Worm (Caenorhabditis elegans) whole organism, late embryonic: ENCODE data around the gene W02C12.2.

Experiments
- C38D4.7 ChIP-seq: fragments of 200-800 bp; sonication (Bioruptor generic); optimal IDR thresholded peaks from 2 replicates; lab custom pipeline; 2018; ENCODE audit warnings: mild to moderate bottlenecking, missing genetic modification characterization, moderate library complexity, missing compliant biosample characterization
- K02D7.2 ChIP-seq: sonication (generic microtip); optimal IDR thresholded peaks from 2 replicates; lab custom pipeline; 2017; ENCODE audit warnings: mild to moderate bottlenecking, missing genetic modification characterization, missing compliant biosample characterization
- K09A11.1 ChIP-seq: sonication (generic microtip); optimal IDR thresholded peaks from 2 replicates; lab custom pipeline; 2017; ENCODE audit warnings: antibody characterized with exemption, mild to moderate bottlenecking, missing genetic modification characterization, missing compliant biosample characterization; ENCODE audit not compliant: insufficient read depth
- T23F11.4 ChIP-seq: fragments of 200-800 bp; sonication (Bioruptor generic); optimal IDR thresholded peaks from 2 replicates; lab custom pipeline; 2018; ENCODE audit warnings: mild to moderate bottlenecking, missing genetic modification characterization, missing compliant biosample characterization
- Y22D7AL.16 ChIP-seq: sonication (generic microtip); optimal IDR thresholded peaks from 2 replicates; lab custom pipeline; 2016; ENCODE audit warnings: missing genetic modification characterization, missing compliant biosample characterization
- ceh-14 ChIP-seq: sonication (generic microtip); optimal IDR thresholded peaks from 2 replicates; lab custom pipeline; 2016; ENCODE audit warnings: missing genotype, missing genetic modification characterization, missing compliant biosample characterization
- ceh-19 ChIP-seq: fragments of 200-800 bp; sonication (Bioruptor generic); optimal IDR thresholded peaks from 2 replicates; lab custom pipeline; 2018; ENCODE audit warnings: mild to moderate bottlenecking, missing genetic modification characterization, missing compliant biosample characterization
- ceh-2 ChIP-seq: sonication (generic microtip); optimal IDR thresholded peaks from 2 replicates; lab custom pipeline; 2016; ENCODE audit warnings: missing genotype, missing genetic modification characterization, missing compliant biosample characterization
- ceh-31 ChIP-seq: sonication (generic microtip); optimal IDR thresholded peaks from 2 replicates; lab custom pipeline; 2016; ENCODE audit warnings: missing genetic modification characterization, missing compliant biosample characterization
- ceh-45 ChIP-seq: fragments of 200-800 bp; sonication (Bioruptor generic); IDR thresholded peaks from 2 replicates; pipeline ENCODE4 v1.3.6; 2022; ENCODE audit warnings: missing genetic modification reagents, missing genetic modification characterization, missing compliant biosample characterization
- ceh-6 ChIP-seq: fragments of 200-800 bp; sonication (Bioruptor generic); optimal IDR thresholded peaks from 2 replicates; lab custom pipeline; 2018; ENCODE audit warnings: mild to moderate bottlenecking, missing genetic modification characterization, missing compliant biosample characterization
- ceh-9 ChIP-seq: sonication (generic microtip); optimal IDR thresholded peaks from 2 replicates; lab custom pipeline; 2016; ENCODE audit warnings: mild to moderate bottlenecking, missing genetic modification characterization, inconsistent platforms, missing compliant biosample characterization
- ets-4 ChIP-seq: sonication (generic microtip); optimal IDR thresholded peaks from 2 replicates; lab custom pipeline; 2016; ENCODE audit warnings: missing genetic modification characterization, missing compliant biosample characterization
- eyg-1 ChIP-seq: sonication (generic microtip); optimal IDR thresholded peaks from 2 replicates; lab custom pipeline; 2016; ENCODE audit warnings: missing genotype, missing genetic modification characterization, missing compliant biosample characterization
- fkh-6 ChIP-seq: sonication (generic microtip); optimal IDR thresholded peaks from 2 replicates; lab custom pipeline; 2016; ENCODE audit warnings: missing genetic modification characterization, missing compliant biosample characterization
- hlh-13 ChIP-seq: fragments of 200-800 bp; sonication (Bioruptor generic); optimal IDR thresholded peaks from 2 replicates; lab custom pipeline; 2018; ENCODE audit warnings: mild to moderate bottlenecking, missing genetic modification characterization, missing compliant biosample characterization
- hlh-30 ChIP-seq: sonication (generic microtip); optimal IDR thresholded peaks from 2 replicates; lab custom pipeline; 2017; ENCODE audit warnings: antibody characterized with exemption, missing genetic modification characterization, missing compliant biosample characterization; ENCODE audit not compliant: insufficient read depth
- hlh-6 ChIP-seq: sonication (generic microtip); optimal IDR thresholded peaks from 2 replicates; lab custom pipeline; 2016; ENCODE audit warnings: missing genotype, missing genetic modification characterization, missing compliant biosample characterization
- hlh-8 ChIP-seq: sonication (generic microtip); optimal IDR thresholded peaks from 2 replicates; lab custom pipeline; 2016; ENCODE audit warnings: missing genotype, missing genetic modification characterization, missing compliant biosample characterization
- lim-6 ChIP-seq: sonication (generic microtip); optimal IDR thresholded peaks from 2 replicates; lab custom pipeline; 2016; ENCODE audit warnings: missing genetic modification characterization, missing compliant biosample characterization
- lin-11 ChIP-seq: fragments of 200-800 bp; sonication (Bioruptor generic); optimal IDR thresholded peaks from 2 replicates; lab custom pipeline; 2018; ENCODE audit warnings: mild to moderate bottlenecking, missing genetic modification characterization, missing compliant biosample characterization
- nhr-232 ChIP-seq: sonication (generic microtip); optimal IDR thresholded peaks from 2 replicates; lab custom pipeline; 2016; ENCODE audit warnings: missing genetic modification characterization, missing compliant biosample characterization
- npax-4 ChIP-seq: sonication (generic microtip); optimal IDR thresholded peaks from 2 replicates; lab custom pipeline; 2016; ENCODE audit warnings: missing genetic modification characterization, missing compliant biosample characterization
- pha-2 ChIP-seq: sonication (generic microtip); optimal IDR thresholded peaks from 2 replicates; lab custom pipeline; 2017; ENCODE audit warnings: mild to moderate bottlenecking, missing genetic modification characterization, missing compliant biosample characterization
- pha-4 ChIP-seq: fragments of 150-350 bp; optimal IDR thresholded peaks from 2 replicates; lab custom pipeline; 2018; ENCODE audit warnings: missing biosample characterization, missing genetic modification reagents, missing genetic modification characterization
- pqm-1 ChIP-seq: sonication (generic microtip); optimal IDR thresholded peaks from 2 replicates; lab custom pipeline; 2016; ENCODE audit warnings: missing genetic modification characterization, missing compliant biosample characterization
- pros-1 ChIP-seq: fragments of 150-350 bp; optimal IDR thresholded peaks from 2 replicates; lab custom pipeline; 2014; ENCODE audit warnings: missing biosample characterization, missing genetic modification reagents, missing genetic modification characterization
- ref-2 ChIP-seq: sonication (generic microtip); optimal IDR thresholded peaks from 2 replicates; lab custom pipeline; 2016; ENCODE audit warnings: missing genetic modification characterization, missing compliant biosample characterization
- rnt-1 ChIP-seq: sonication (generic microtip); optimal IDR thresholded peaks from 2 replicates; lab custom pipeline; 2016; ENCODE audit warnings: missing genetic modification characterization, missing compliant biosample characterization
- sox-4 ChIP-seq: sonication (generic microtip); optimal IDR thresholded peaks from 2 replicates; lab custom pipeline; 2017; ENCODE audit warnings: mild to moderate bottlenecking, missing genetic modification characterization, inconsistent platforms, missing compliant biosample characterization
- syd-9 ChIP-seq: sonication (generic microtip); optimal IDR thresholded peaks from 2 replicates; lab custom pipeline; 2016; ENCODE audit warnings: mild to moderate bottlenecking, missing genetic modification characterization, moderate library complexity, missing compliant biosample characterization
- tbx-2 ChIP-seq: sonication (generic microtip); optimal IDR thresholded peaks from 2 replicates; lab custom pipeline; 2016; ENCODE audit warnings: missing genetic modification characterization, missing compliant biosample characterization
- tbx-7 ChIP-seq: sonication (generic microtip); optimal IDR thresholded peaks from 2 replicates; lab custom pipeline; 2016; ENCODE audit warnings: missing genotype, missing genetic modification characterization, missing compliant biosample characterization
- ttx-3 ChIP-seq: sonication (generic microtip); optimal IDR thresholded peaks from 2 replicates; lab custom pipeline; 2016; ENCODE audit warnings: missing genetic modification reagents, missing genetic modification characterization, missing compliant biosample characterization
- unc-3 ChIP-seq, 2 experiments: fragments of 200-800 bp in 1 of 2; sonication (Bioruptor generic) in 1 of 2; sonication (generic microtip) in 1 of 2; conservative IDR thresholded peaks in 1 of 2; optimal IDR thresholded peaks in 1 of 2; 2 replicates each; pipeline versions ENCODE4 v1.3.6 to Lab custom; 2016 to 2022; ENCODE audit warnings: missing compliant biosample characterization in 2 of 2, missing genetic modification characterization in 2 of 2, missing genetic modification reagents in 1 of 2
- unc-42 ChIP-seq: sonication (generic microtip); optimal IDR thresholded peaks from 2 replicates; lab custom pipeline; 2016; ENCODE audit warnings: missing genotype, missing genetic modification characterization, missing compliant biosample characterization
- unc-86 ChIP-seq: sonication (generic microtip); optimal IDR thresholded peaks from 2 replicates; lab custom pipeline; 2016; ENCODE audit warnings: missing genetic modification characterization, missing compliant biosample characterization
- ztf-16 ChIP-seq: sonication (generic microtip); optimal IDR thresholded peaks from 2 replicates; lab custom pipeline; 2017; ENCODE audit warnings: missing genetic modification characterization, missing compliant biosample characterization

Gene W02C12.2

ce11 chrIV:4015660-4016059, 7.9 kb upstream of the W02C12.2 start:
- no peak for TF ChIP-seq hlh-13
- TF ChIP-seq nhr-232 (tag; lab: Kevin White, UChicago), result no peak
- no peak for TF ChIP-seq fkh-6
- TF ChIP-seq unc-86, result no peak
- no peak for TF ChIP-seq sox-4
- no peak for TF ChIP-seq ceh-45 (GFP tag; lab: Robert Waterston, UW)
- TF ChIP-seq unc-3 (GFP tag; conservative IDR thresholded peaks at IDR 0.05; lab: Robert Waterston, UW), result no peak
- no peak for TF ChIP-seq unc-3 (tag; optimal IDR thresholded peaks at IDR 0.05; lab: Kevin White, UChicago)
- no peak for TF ChIP-seq pha-2 (tag; lab: Kevin White, UChicago)
- no peak for TF ChIP-seq hlh-6
- no peak for TF ChIP-seq ref-2 (tag; lab: Kevin White, UChicago)
- no peak for TF ChIP-seq hlh-30 (tag; lab: Kevin White, UChicago)

ce11 chrIV:4014341-4014826, 6.6 kb upstream of the W02C12.2 start:
- TF ChIP-seq ztf-16 (tag; lab: Kevin White, UChicago) (no peak), tbx-7 (no peak), fkh-6 (no peak), ceh-9 (tag; lab: Kevin White, UChicago) (no peak), pha-4 (tag; lab: Kevin White, UChicago) (no peak), syd-9 (tag; lab: Kevin White, UChicago) (no peak), ceh-14 (tag; lab: Kevin White, UChicago) (no peak), unc-3 (GFP tag; conservative IDR thresholded peaks at IDR 0.05; lab: Robert Waterston, UW) (no peak), unc-3 (tag; optimal IDR thresholded peaks at IDR 0.05; lab: Kevin White, UChicago) (no peak), T23F11.4 (GFP tag; lab: Kevin White, UChicago) (no peak), C38D4.7 (GFP tag; lab: Kevin White, UChicago) (no peak)
- TF ChIP-seq, all 69 proteins: peak for 0

- TF ChIP-seq hlh-8 (no peak), tbx-7 (no peak), ttx-3 (tag; lab: Kevin White, UChicago) (no peak), lin-11 (no peak), hlh-13 (no peak)
Observed at ce11 chrIV:4013621-4014020, 5.8 kb upstream of the W02C12.2 start.

- no peak for TF ChIP-seq K09A11.1 (tag; lab: Kevin White, UChicago)
- no peak for TF ChIP-seq pros-1
- TF ChIP-seq pha-2 (tag; lab: Kevin White, UChicago), result no peak
- no peak for TF ChIP-seq ceh-6
- TF ChIP-seq lim-6 (tag; lab: Kevin White, UChicago), result no peak
Observed at ce11 chrIV:4009923-4010322, 2.1 kb upstream of the W02C12.2 start.

ce11 chrIV:4008440-4008839, 667 bp upstream of the W02C12.2 start:
- no peak for TF ChIP-seq hlh-8
- TF ChIP-seq hlh-6, result no peak
- no peak for TF ChIP-seq nhr-232 (tag; lab: Kevin White, UChicago)
- no peak for TF ChIP-seq K02D7.2 (tag; lab: Kevin White, UChicago)
- no peak for TF ChIP-seq ttx-3 (tag; lab: Kevin White, UChicago)
- no peak for TF ChIP-seq ceh-2 (tag; lab: Kevin White, UChicago)
- TF ChIP-seq eyg-1 (tag; lab: Kevin White, UChicago), result no peak
- no peak for TF ChIP-seq ceh-31 (tag; lab: Kevin White, UChicago)
- no peak for TF ChIP-seq pha-4 (tag; lab: Kevin White, UChicago)
- TF ChIP-seq Y22D7AL.16, result no peak
- TF ChIP-seq K09A11.1 (tag; lab: Kevin White, UChicago), result no peak
- no peak for TF ChIP-seq ets-4 (tag; lab: Kevin White, UChicago)
- no peak for TF ChIP-seq unc-42
- TF ChIP-seq ceh-19 (GFP tag; lab: Kevin White, UChicago), result no peak
- no peak for TF ChIP-seq unc-3 (GFP tag; conservative IDR thresholded peaks at IDR 0.05; lab: Robert Waterston, UW)
- TF ChIP-seq unc-3 (tag; optimal IDR thresholded peaks at IDR 0.05; lab: Kevin White, UChicago), result no peak
- no peak for TF ChIP-seq npax-4 (tag; lab: Kevin White, UChicago)
- no peak for TF ChIP-seq rnt-1 (tag; lab: Kevin White, UChicago)
- no peak for TF ChIP-seq pqm-1 (tag; lab: Kevin White, UChicago)
- TF ChIP-seq tbx-2, result no peak
